Worm (Caenorhabditis elegans) whole organism, L4 larva: ENCODE measurements around the gene mec-7.
A peak's percentile ranks its signal among the peaks of the same experiment; 100 is the strongest.

Experiments
- D1046.2 ChIP-seq: fragments of 200-800 bp; sonication (Bioruptor generic); IDR thresholded peaks from 2 replicates; pipeline ENCODE4 v1.3.6; 2022; ENCODE audit warnings: missing genetic modification characterization, missing compliant biosample characterization
- F37D6.2 ChIP-seq: sonication (generic microtip); optimal IDR thresholded peaks from 2 replicates; lab custom pipeline; 2016; ENCODE audit warnings: mild to moderate bottlenecking, missing genetic modification characterization, missing compliant biosample characterization
- F44E2.7 ChIP-seq: fragments of 200-800 bp; sonication (Bioruptor generic); IDR thresholded peaks from 2 replicates; pipeline ENCODE4 v2.1.2; 2022; ENCODE audit warnings: missing genetic modification characterization, missing compliant biosample characterization
- F49E8.2 ChIP-seq: sonication (generic microtip); optimal IDR thresholded peaks from 2 replicates; lab custom pipeline; 2016; ENCODE audit warnings: missing compliant biosample characterization, mild to moderate bottlenecking, missing genetic modification characterization, borderline replicate concordance
- R02D3.7 ChIP-seq: fragments of 150-350 bp; sonication (generic microtip); optimal IDR thresholded peaks from 3 replicates; lab custom pipeline; 2014; ENCODE audit warnings: missing biosample characterization, missing genetic modification characterization
- T20F7.1 ChIP-seq: fragments of 200-800 bp; sonication (Bioruptor generic); optimal IDR thresholded peaks from 2 replicates; lab custom pipeline; 2018; ENCODE audit warnings: mild to moderate bottlenecking, missing genetic modification characterization, missing compliant biosample characterization
- Y105C5A.15 ChIP-seq: fragments of 200-800 bp; sonication (Bioruptor generic); IDR thresholded peaks from 2 replicates; pipeline ENCODE4 v1.3.6; 2022; ENCODE audit warnings: missing genetic modification characterization, missing compliant biosample characterization
- Y5F2A.4 ChIP-seq: fragments of 200-800 bp; sonication (Bioruptor generic); optimal IDR thresholded peaks from 2 replicates; lab custom pipeline; 2018; ENCODE audit warnings: mild to moderate bottlenecking, missing genetic modification characterization, missing compliant biosample characterization
- aha-1 ChIP-seq: fragments of 150-350 bp; peaks from one replicate; lab custom pipeline; 2014; ENCODE audit warnings: missing biosample characterization, missing genetic modification characterization
- aly-2 ChIP-seq: sonication (generic microtip); optimal IDR thresholded peaks from 2 replicates; lab custom pipeline; 2018; ENCODE audit warnings: missing biosample characterization, missing genetic modification characterization
- ceh-44 ChIP-seq: fragments of 200-800 bp; sonication (Bioruptor generic); IDR thresholded peaks from 2 replicates; pipeline ENCODE4 v1.3.6; 2022; ENCODE audit warnings: missing genetic modification reagents, missing genetic modification characterization, missing compliant biosample characterization
- daf-16 ChIP-seq, 3 experiments: sonication (generic microtip); optimal IDR thresholded peaks; 2 replicates each; lab custom pipeline; 2016 to 2017; ENCODE audit warnings: missing genetic modification characterization in 3 of 3, missing genetic modification reagents in 3 of 3, mild to moderate bottlenecking in 2 of 3, missing compliant biosample characterization in 2 of 3, missing biosample characterization in 1 of 3, moderate library complexity in 1 of 3
- daf-8 ChIP-seq: fragments of 200-800 bp; sonication (Bioruptor generic); IDR thresholded peaks from 2 replicates; pipeline ENCODE4 v1.3.6; 2022; ENCODE audit warnings: missing genetic modification characterization, missing compliant biosample characterization
- duxl-1 ChIP-seq: sonication (generic microtip); optimal IDR thresholded peaks from 2 replicates; lab custom pipeline; 2016; ENCODE audit warnings: mild to moderate bottlenecking, missing genetic modification characterization, moderate library complexity, missing compliant biosample characterization; ENCODE audit not compliant: poor library complexity
- dve-1 ChIP-seq: sonication (generic microtip); optimal IDR thresholded peaks from 2 replicates; lab custom pipeline; 2017; ENCODE audit warnings: antibody characterized with exemption, mild to moderate bottlenecking, missing genetic modification characterization, missing compliant biosample characterization; ENCODE audit not compliant: insufficient read depth
- fkh-10 ChIP-seq: fragments of 150-350 bp; optimal IDR thresholded peaks from 2 replicates; lab custom pipeline; 2014; ENCODE audit warnings: missing biosample characterization, missing genetic modification reagents, missing genetic modification characterization
- hlh-11 ChIP-seq: fragments of 200-800 bp; sonication (Bioruptor generic); optimal IDR thresholded peaks from 2 replicates; lab custom pipeline; 2018; ENCODE audit warnings: mild to moderate bottlenecking, missing genetic modification characterization, missing compliant biosample characterization
- hlh-30 ChIP-seq: sonication (generic microtip); optimal IDR thresholded peaks from 2 replicates; lab custom pipeline; 2017; ENCODE audit warnings: antibody characterized with exemption, mild to moderate bottlenecking, missing genetic modification characterization, missing compliant biosample characterization; ENCODE audit not compliant: insufficient read depth
- jun-1 ChIP-seq: fragments of 150-350 bp; optimal IDR thresholded peaks from 2 replicates; lab custom pipeline; 2014; ENCODE audit warnings: missing biosample characterization, missing genetic modification reagents, missing genetic modification characterization
- lim-7 ChIP-seq: fragments of 200-800 bp; sonication (Bioruptor generic); IDR thresholded peaks from 2 replicates; pipeline ENCODE4 v1.3.6; 2022; ENCODE audit warnings: missing genetic modification characterization, missing compliant biosample characterization
- lin-15B ChIP-seq: fragments of 150-350 bp; sonication (generic microtip); optimal IDR thresholded peaks from 3 replicates; lab custom pipeline; 2014; ENCODE audit warnings: missing biosample characterization, missing genetic modification characterization
- lin-39 ChIP-seq: fragments of 150-350 bp; optimal IDR thresholded peaks from 2 replicates; lab custom pipeline; 2014; ENCODE audit warnings: missing biosample characterization, missing genetic modification reagents, missing genetic modification characterization
- madf-9 ChIP-seq: fragments of 200-800 bp; sonication (Bioruptor generic); conservative IDR thresholded peaks from 2 replicates; pipeline ENCODE4 v1.3.6; 2022; ENCODE audit warnings: missing genetic modification reagents, missing genetic modification characterization, missing compliant biosample characterization
- mes-2 ChIP-seq: sonication (generic microtip); optimal IDR thresholded peaks from 2 replicates; lab custom pipeline; 2016; ENCODE audit warnings: missing genotype, mild to moderate bottlenecking, missing genetic modification characterization, missing compliant biosample characterization; ENCODE audit not compliant: poor library complexity, severe bottlenecking
- mxl-2 ChIP-seq: fragments of 200-800 bp; sonication (Bioruptor generic); conservative IDR thresholded peaks from 2 replicates; pipeline ENCODE4 v1.3.6; 2022; ENCODE audit warnings: missing genetic modification reagents, missing genetic modification characterization, missing compliant biosample characterization
- mxl-3 ChIP-seq: fragments of 200-800 bp; sonication (Bioruptor generic); optimal IDR thresholded peaks from 2 replicates; lab custom pipeline; 2018; ENCODE audit warnings: mild to moderate bottlenecking, missing genetic modification characterization, missing compliant biosample characterization
- nhr-237 ChIP-seq: sonication (generic microtip); optimal IDR thresholded peaks from 2 replicates; lab custom pipeline; 2017; ENCODE audit warnings: missing biosample characterization, missing genetic modification characterization
- nhr-48 ChIP-seq: sonication (generic microtip); optimal IDR thresholded peaks from 2 replicates; lab custom pipeline; 2016; ENCODE audit warnings: mild to moderate bottlenecking, missing genetic modification characterization, missing compliant biosample characterization
- pha-4 ChIP-seq, 2 experiments: fragments of 150-350 bp in 1 of 2; fragments of 200-800 bp in 1 of 2; sonication (Bioruptor generic) in 1 of 2; IDR thresholded peaks in 1 of 2; optimal IDR thresholded peaks in 1 of 2; 2 replicates each; pipeline versions ENCODE4 v1.3.6 to Lab custom; 2014 to 2022; ENCODE audit warnings: missing genetic modification characterization in 2 of 2, missing genetic modification reagents in 2 of 2, missing biosample characterization in 1 of 2, missing compliant biosample characterization in 1 of 2
- php-3 ChIP-seq: fragments of 200-800 bp; sonication (Bioruptor generic); IDR thresholded peaks from 2 replicates; pipeline ENCODE4 v1.3.6; 2022; ENCODE audit warnings: missing genetic modification reagents, missing genetic modification characterization, missing compliant biosample characterization
- rbr-2 ChIP-seq: sonication (generic microtip); optimal IDR thresholded peaks from 2 replicates; lab custom pipeline; 2016; ENCODE audit warnings: missing genotype, missing genetic modification characterization, missing compliant biosample characterization
- snpc-1.2 ChIP-seq: fragments of 200-800 bp; sonication (Bioruptor generic); IDR thresholded peaks from 2 replicates; pipeline ENCODE4 v1.3.6; 2022; ENCODE audit warnings: missing genetic modification reagents, missing genetic modification characterization, missing compliant biosample characterization
- spr-1 ChIP-seq: sonication (generic microtip); optimal IDR thresholded peaks from 2 replicates; lab custom pipeline; 2016; ENCODE audit warnings: mild to moderate bottlenecking, missing genetic modification characterization, missing compliant biosample characterization
- spr-3 ChIP-seq: fragments of 200-800 bp; sonication (Bioruptor generic); optimal IDR thresholded peaks from 2 replicates; lab custom pipeline; 2018; ENCODE audit warnings: mild to moderate bottlenecking, missing genetic modification characterization, missing compliant biosample characterization
- unc-130 ChIP-seq: sonication (generic microtip); optimal IDR thresholded peaks from 2 replicates; lab custom pipeline; 2016; ENCODE audit warnings: missing genetic modification reagents, missing genetic modification characterization, missing compliant biosample characterization
- unc-39 ChIP-seq: sonication (generic microtip); optimal IDR thresholded peaks from 2 replicates; lab custom pipeline; 2017; ENCODE audit warnings: missing biosample characterization, missing genetic modification characterization
- unc-62 ChIP-seq, 3 experiments: fragments of 150-350 bp in 1 of 3; sonication (generic microtip); optimal IDR thresholded peaks in 2 of 3; peaks in 1 of 3; 1 replicate in 1 of 3; 2 replicates in 2 of 3; lab custom pipeline; 2014 to 2017; ENCODE audit warnings: missing biosample characterization in 3 of 3, missing genetic modification characterization in 3 of 3, missing genetic modification reagents in 3 of 3, missing genotype in 1 of 3
- zag-1 ChIP-seq: fragments of 150-350 bp; optimal IDR thresholded peaks from 2 replicates; lab custom pipeline; 2014; ENCODE audit warnings: missing biosample characterization, missing genetic modification characterization
- zip-11 ChIP-seq: fragments of 200-800 bp; sonication (Bioruptor generic); IDR thresholded peaks from 2 replicates; pipeline ENCODE4 v1.3.6; 2022; ENCODE audit warnings: missing genetic modification characterization, missing compliant biosample characterization
- ztf-11 ChIP-seq: fragments of 150-350 bp; optimal IDR thresholded peaks from 2 replicates; lab custom pipeline; 2014; ENCODE audit warnings: missing biosample characterization, missing genetic modification characterization

mec-7 gene

ce11 chrX:7823108-7823704 is 46.7 kb upstream of the mec-7 start, which contains the start of gene eef-1A.2 (continued):
- TF ChIP-seq spr-1 (tag; lab: Kevin White, UChicago), result peak; percentile 63
- no peak for TF ChIP-seq snpc-1.2
- peak; percentile 98 for TF ChIP-seq mxl-3 (GFP tag; lab: Kevin White, UChicago)
- peak; percentile 40 for TF ChIP-seq spr-3 (GFP tag; lab: Kevin White, UChicago)
- TF ChIP-seq jun-1 (tag; lab: Kevin White, UChicago), result peak; percentile 90

DNA sequence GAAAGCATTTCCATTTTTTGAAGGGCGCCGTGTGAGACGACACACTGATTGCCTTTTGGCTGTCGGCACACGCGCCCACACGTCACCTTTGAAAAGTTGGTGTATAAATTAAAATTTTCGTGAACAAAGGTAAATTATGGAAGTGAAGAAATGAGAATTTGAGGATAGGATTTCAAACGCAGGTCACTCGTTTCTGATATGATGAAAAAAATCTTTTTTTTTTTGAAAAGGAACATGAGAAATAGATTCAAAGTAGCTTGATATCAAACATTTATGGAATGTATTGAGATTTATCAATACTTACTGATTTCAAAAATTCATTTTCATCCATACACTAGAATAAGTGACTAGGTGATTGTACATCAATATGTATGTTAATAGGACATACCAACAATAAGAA is 41.1 kb upstream of the mec-7 start:
- peak in 1 of 2 experiments; percentile 75 for TF ChIP-seq unc-62 (GFP tag; optimal IDR thresholded peaks at IDR 0.05 in 1 of 2; lab: Kevin White, UChicago)
- TF ChIP-seq unc-62 (tag; optimal IDR thresholded peaks at IDR 0.05; lab: Kevin White, UChicago), result no peak
- peak; percentile 91 for TF ChIP-seq aha-1
- no peak for TF ChIP-seq ceh-44

DNA sequence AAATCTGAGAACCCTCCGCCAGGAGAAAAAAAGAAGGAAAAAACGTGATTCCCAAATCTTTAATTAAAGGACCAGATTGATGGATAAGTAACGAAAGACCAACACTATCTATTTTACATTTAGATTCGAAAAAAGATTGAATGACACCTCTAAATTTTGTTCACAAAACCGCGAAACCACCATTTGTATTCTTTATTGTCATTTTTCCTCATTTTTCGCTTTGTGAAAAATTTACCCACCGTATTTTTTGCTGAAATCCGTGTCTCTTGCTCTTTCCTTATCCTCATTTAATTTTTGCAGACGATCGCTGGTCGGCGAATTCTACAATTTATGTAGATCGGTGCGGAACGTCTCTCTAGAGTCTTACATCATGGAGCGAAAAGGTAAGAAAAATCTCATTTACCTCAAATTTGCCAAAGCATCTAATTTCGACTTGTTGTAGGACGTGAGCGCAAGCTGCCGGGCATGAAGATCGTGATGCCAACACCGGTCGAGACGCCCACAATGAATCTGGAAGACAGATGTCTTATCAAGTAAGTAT is 40.0 kb upstream of the mec-7 start, which contains the start of the genes sek-1 and R03G5.6:
sek-1 (plus strand) TSS at position 301 of the 541 bp plus-strand sequence.
R03G5.6 (minus strand) TSS at position 491 of the 541 bp plus-strand sequence.
- TF ChIP-seq nhr-237 (tag; lab: Kevin White, UChicago) (no peak), php-3 (GFP tag; lab: Robert Waterston, UW) (no peak), Y105C5A.15 (GFP tag; lab: Robert Waterston, UW) (no peak), Y5F2A.4 (no peak)

ce11 chrX:7815230-7815629 is 38.7 kb upstream of the mec-7 start:
- peak; percentile 65 for TF ChIP-seq aha-1
- TF ChIP-seq zag-1 (tag; lab: Kevin White, UChicago), result no peak
- TF ChIP-seq daf-8 (GFP tag; lab: Robert Waterston, UW), result no peak
- no peak for TF ChIP-seq madf-9 (GFP tag; lab: Robert Waterston, UW)
- TF ChIP-seq daf-16 (GFP tag; optimal IDR thresholded peaks at IDR 0.05; lab: Kevin White, UChicago), result no peak
- no peak for TF ChIP-seq daf-16 (tag; optimal IDR thresholded peaks at IDR 0.05; lab: Kevin White, UChicago)
- TF ChIP-seq zip-11 (GFP tag; lab: Robert Waterston, UW), result no peak
- TF ChIP-seq rbr-2 (tag; lab: Kevin White, UChicago), result no peak

DNA sequence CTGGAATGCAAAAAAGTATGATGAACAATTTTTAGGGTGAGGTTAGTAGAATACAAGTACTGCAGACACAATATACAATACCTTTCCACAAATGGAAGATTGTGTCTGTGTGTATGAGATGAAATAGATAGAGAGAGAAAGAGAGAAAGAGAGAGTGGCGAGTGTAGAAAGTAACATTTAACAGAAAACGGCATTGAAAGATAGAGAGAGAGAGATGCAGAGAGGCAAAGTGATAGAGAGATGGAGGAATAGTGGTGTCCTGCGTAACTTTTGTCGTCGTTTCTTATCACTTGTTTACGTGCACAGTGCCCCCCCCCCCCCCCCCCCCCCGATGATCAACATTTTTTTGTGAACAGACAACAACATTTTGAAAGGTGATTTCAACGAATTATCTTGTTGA is 38.3 kb upstream of the mec-7 start:
- TF ChIP-seq dve-1 (tag; lab: Kevin White, UChicago), result peak; percentile 83
- no peak for TF ChIP-seq Y105C5A.15 (GFP tag; lab: Robert Waterston, UW)
- TF ChIP-seq nhr-48 (tag; lab: Kevin White, UChicago), result peak; percentile 44
- TF ChIP-seq unc-39 (tag; lab: Kevin White, UChicago), result no peak
- peak; percentile 30 for TF ChIP-seq hlh-30
- TF ChIP-seq F37D6.2 (tag; lab: Kevin White, UChicago), result no peak
- no peak for TF ChIP-seq fkh-10 (GFP tag; lab: Kevin White, UChicago)
- no peak for TF ChIP-seq mxl-2 (GFP tag; lab: Robert Waterston, UW)
- no peak for TF ChIP-seq ztf-11 (tag; lab: Kevin White, UChicago)
- no peak for TF ChIP-seq lim-7
- no peak for TF ChIP-seq R02D3.7
- TF ChIP-seq ceh-44, result no peak
- TF ChIP-seq lin-39 (tag; lab: Kevin White, UChicago), result no peak
- TF ChIP-seq pha-4 (GFP tag; IDR thresholded peaks at IDR 0.05; lab: Robert Waterston, UW), result peak; percentile 45; the same call in 1 of the 2 replicates
- TF ChIP-seq pha-4 (tag; optimal IDR thresholded peaks at IDR 0.05; lab: Kevin White, UChicago), result no peak
- no peak for TF ChIP-seq T20F7.1 (GFP tag; lab: Kevin White, UChicago)
- no peak for TF ChIP-seq lin-15B
- peak; percentile 86 for TF ChIP-seq hlh-11 (tag; lab: Kevin White, UChicago)
- TF ChIP-seq F49E8.2 (tag; lab: Kevin White, UChicago), result no peak
- peak; percentile 68 for TF ChIP-seq mes-2 (tag; lab: Kevin White, UChicago)
- TF ChIP-seq D1046.2 (GFP tag; lab: Robert Waterston, UW), result no peak
- no peak for TF ChIP-seq F44E2.7
- TF ChIP-seq php-3 (GFP tag; lab: Robert Waterston, UW), result no peak
- TF ChIP-seq aly-2, result no peak
- no peak for TF ChIP-seq unc-130 (GFP tag; lab: Kevin White, UChicago)
- no peak for TF ChIP-seq aha-1
- TF ChIP-seq duxl-1, result no peak
